Worm (Caenorhabditis elegans) whole organism, L4/young adult: Measurements from ENCODE around the gene osm-11.

Experiments used
- W03F9.2 ChIP-seq: fragments of 150-350 bp; optimal IDR thresholded peaks from 2 replicates; lab custom pipeline; 2014; ENCODE audit warnings: missing biosample characterization, missing genetic modification characterization
- dao-5 ChIP-seq: sonication (generic microtip); optimal IDR thresholded peaks from 2 replicates; lab custom pipeline; 2016; ENCODE audit warnings: missing genotype, missing genetic modification characterization, moderate library complexity, missing compliant biosample characterization
- him-1 ChIP-seq: sonication (generic microtip); optimal IDR thresholded peaks from 2 replicates; lab custom pipeline; 2016; ENCODE audit warnings: missing genotype, missing genetic modification reagents, missing genetic modification characterization, missing compliant biosample characterization

- TF ChIP-seq W03F9.2 (tag; lab: Kevin White, UChicago) (no peak), him-1 (tag; lab: Kevin White, UChicago) (no peak), dao-5 (tag; lab: Kevin White, UChicago) (no peak)
Observed at ce11 chrX:17423894-17424594, 2.7 kb upstream of the osm-11 start.
